Worm (Caenorhabditis elegans): ENCODE measurements around the gene F53C3.8.

DNA sequence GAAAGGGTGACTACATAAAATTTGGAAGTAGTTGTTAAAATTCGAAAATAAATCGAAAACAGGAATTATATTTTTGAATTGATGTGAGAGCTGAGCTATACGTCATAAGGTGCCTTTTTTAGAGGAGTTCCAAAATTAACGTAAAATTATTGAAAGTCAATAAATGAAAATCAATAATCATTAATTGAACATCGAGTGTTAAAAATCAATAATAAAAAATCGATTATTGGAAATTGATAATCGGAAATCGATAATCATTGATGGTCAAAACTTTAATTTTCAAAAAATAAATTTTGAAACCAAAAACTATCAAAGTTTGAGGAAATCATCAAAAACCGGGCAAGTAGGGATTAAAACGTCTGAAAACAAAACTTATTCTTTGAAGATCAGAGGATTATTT is 22.4 kb downstream of the F53C3.8 start:
- TF ChIP-seq scrt-1 (GFP tag; IDR thresholded peaks at IDR 0.05) (no peak), hmg-4 (GFP tag; optimal IDR thresholded peaks at IDR 0.05) (no peak), ama-1 (optimal IDR thresholded peaks at IDR 0.05) (no peak), ets-7 (tag; optimal IDR thresholded peaks at IDR 0.05) (no peak), tbx-37 (GFP tag; conservative IDR thresholded peaks at IDR 0.05) (no peak), flt-1 (GFP tag; IDR thresholded peaks at IDR 0.05) (no peak), tra-4 (tag; optimal IDR thresholded peaks at IDR 0.05) (no peak), B0310.2 (tag; optimal IDR thresholded peaks at IDR 0.05) (no peak), hmbx-1 (tag; optimal IDR thresholded peaks at IDR 0.05) (no peak), F13C5.2 (tag; optimal IDR thresholded peaks at IDR 0.05) (no peak)

Measured in whole organism, early embryonic.